Fruit fly (Drosophila melanogaster): ENCODE results near the gene bbg.

DNA sequence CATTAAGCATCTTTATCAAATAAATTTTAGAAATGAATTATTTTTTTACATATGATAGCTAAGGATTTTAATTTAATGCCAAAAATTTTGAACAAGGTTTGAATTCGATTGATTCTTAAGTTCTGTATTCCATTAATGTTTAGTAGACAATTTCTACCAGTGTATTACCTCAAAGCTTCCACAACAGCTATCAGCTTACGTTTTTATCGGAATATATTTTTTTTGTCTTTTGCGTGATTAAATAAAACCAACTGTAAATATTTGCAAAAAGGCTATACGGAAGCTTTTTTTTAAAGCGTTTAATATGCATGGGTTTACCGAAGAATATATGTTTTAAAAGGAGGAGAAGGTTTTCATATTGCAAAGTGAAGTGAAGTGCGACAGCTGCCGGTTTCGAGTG, 50.7 kb downstream of the bbg start:
- TF ChIP-seq bab1 (GFP tag; optimal IDR thresholded peaks at IDR 0.05) (no peak), Crg-1 (GFP tag; optimal IDR thresholded peaks at IDR 0.05) (no peak), Mnt (GFP tag; optimal IDR thresholded peaks at IDR 0.05) (no peak), CG11617 (GFP tag; optimal IDR thresholded peaks at IDR 0.05) (no peak), kay (GFP tag; ENCODE audit: borderline replicate concordance) (no peak), CG7045 (GFP tag; optimal IDR thresholded peaks at IDR 0.05) (no peak), Clk (GFP tag; optimal IDR thresholded peaks at IDR 0.05) (no peak), CG7101 (tag; optimal IDR thresholded peaks at IDR 0.05) (no peak), ovo (GFP tag; optimal IDR thresholded peaks at IDR 0.05) (no peak)
